Worm (Caenorhabditis elegans) whole organism, young adult: ENCODE results near the gene hum-2.
"Not testable (repeated sequence)": the region's sequence is repeated elsewhere in the genome, so short reads cannot be mapped to it uniquely, and the experiment has no call there.

Experiments used
- F57C9.4 ChIP-seq: sonication (generic microtip); optimal IDR thresholded peaks from 2 replicates; lab custom pipeline; 2017; ENCODE audit warnings: mild to moderate bottlenecking, missing genetic modification characterization, missing compliant biosample characterization
- K11D2.4 ChIP-seq: fragments of 200-800 bp; sonication (Bioruptor generic); IDR thresholded peaks from 2 replicates; pipeline ENCODE4 v1.3.6; 2022; ENCODE audit warnings: missing genetic modification reagents, missing genetic modification characterization, missing compliant biosample characterization
- ceh-100 ChIP-seq: fragments of 200-800 bp; sonication (Bioruptor generic); IDR thresholded peaks from 2 replicates; pipeline ENCODE4 v1.3.6; 2022; ENCODE audit warnings: missing genetic modification reagents, missing genetic modification characterization, missing compliant biosample characterization
- nhr-120 ChIP-seq: fragments of 200-800 bp; sonication (Bioruptor generic); IDR thresholded peaks from 2 replicates; pipeline ENCODE4 v1.3.6; 2022; ENCODE audit warnings: missing genetic modification characterization, missing compliant biosample characterization
- unc-130 ChIP-seq: sonication (generic microtip); optimal IDR thresholded peaks from 2 replicates; lab custom pipeline; 2016; ENCODE audit warnings: missing genetic modification reagents, missing genetic modification characterization, missing compliant biosample characterization
- zfh-2 ChIP-seq: fragments of 200-800 bp; sonication (Bioruptor generic); conservative IDR thresholded peaks from 2 replicates; pipeline ENCODE4 v1.3.6; 2022; ENCODE audit warnings: missing genetic modification reagents, missing genetic modification characterization, missing compliant biosample characterization

DNA sequence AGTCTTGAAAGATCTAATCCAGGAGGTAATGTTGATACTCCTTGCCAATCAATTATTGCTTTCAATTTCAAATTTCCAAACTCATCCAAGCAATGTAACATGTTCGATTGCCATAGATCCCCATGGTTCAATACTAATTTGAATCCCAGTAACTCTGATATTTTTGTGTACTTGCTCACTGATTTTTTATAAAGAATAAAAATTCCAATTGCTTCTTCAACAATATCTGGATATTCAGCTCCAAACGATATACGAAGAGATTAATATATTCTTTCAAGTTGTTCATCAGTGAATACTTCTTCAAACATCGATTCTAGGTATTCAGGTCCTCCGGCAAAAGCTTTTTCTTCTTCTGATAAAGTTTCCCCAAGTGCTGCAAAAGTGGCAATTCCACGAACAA is 6.2 kb upstream of the hum-2 start, which contains the start of gene E02C12.11:
- not testable (repeated sequence) for TF ChIP-seq unc-130 (GFP tag; lab: Kevin White, UChicago); F57C9.4; ceh-100 (GFP tag; lab: Robert Waterston, UW); nhr-120 (GFP tag; lab: Robert Waterston, UW); zfh-2 (GFP tag; lab: Robert Waterston, UW); K11D2.4 (GFP tag; lab: Robert Waterston, UW)
